Worm (Caenorhabditis elegans) whole organism, mixed stage, embryonic: ENCODE measurements around the gene C10A4.6.

Experiments used
- M03D4.4 ChIP-seq: sonication (generic microtip); optimal IDR thresholded peaks from 2 replicates; lab custom pipeline; 2017; ENCODE audit warnings: mild to moderate bottlenecking, missing genetic modification characterization, missing compliant biosample characterization
- ceh-83 ChIP-seq: fragments of 200-800 bp; sonication (Bioruptor generic); optimal IDR thresholded peaks from 2 replicates; lab custom pipeline; 2018; ENCODE audit warnings: mild to moderate bottlenecking, missing genetic modification characterization, missing compliant biosample characterization
- drap-1 ChIP-seq: fragments of 200-800 bp; sonication (Bioruptor generic); optimal IDR thresholded peaks from 3 replicates; lab custom pipeline; 2018; ENCODE audit warnings: mild to moderate bottlenecking, missing genetic modification characterization, missing compliant biosample characterization
- elt-3 ChIP-seq: fragments of 150-350 bp; optimal IDR thresholded peaks from 2 replicates; lab custom pipeline; 2014; ENCODE audit warnings: missing biosample characterization, missing genetic modification characterization
- flh-1 ChIP-seq: fragments of 200-800 bp; sonication (Bioruptor generic); optimal IDR thresholded peaks from 2 replicates; lab custom pipeline; 2018; ENCODE audit warnings: mild to moderate bottlenecking, missing genetic modification characterization, moderate library complexity, missing compliant biosample characterization
- hlh-1 ChIP-seq: fragments of 150-350 bp; optimal IDR thresholded peaks from 2 replicates; lab custom pipeline; 2014; ENCODE audit warnings: missing biosample characterization, missing genetic modification reagents, missing genetic modification characterization
- lin-13 ChIP-seq: fragments of 150-350 bp; optimal IDR thresholded peaks from 2 replicates; lab custom pipeline; 2014; ENCODE audit warnings: missing biosample characterization, missing genetic modification characterization
- mls-2 ChIP-seq: sonication (generic microtip); optimal IDR thresholded peaks from 2 replicates; lab custom pipeline; 2016; ENCODE audit warnings: mild to moderate bottlenecking, missing genetic modification characterization, moderate library complexity, missing compliant biosample characterization
- nhr-12 ChIP-seq: fragments of 150-350 bp; optimal IDR thresholded peaks from 2 replicates; lab custom pipeline; 2014; ENCODE audit warnings: missing biosample characterization, missing genetic modification characterization
- nhr-237 ChIP-seq: fragments of 150-350 bp; optimal IDR thresholded peaks from 2 replicates; lab custom pipeline; 2014; ENCODE audit warnings: missing biosample characterization, missing genetic modification characterization
- nhr-76 ChIP-seq: sonication (generic microtip); optimal IDR thresholded peaks from 2 replicates; lab custom pipeline; 2017; ENCODE audit warnings: missing biosample characterization, missing genetic modification characterization
- snpc-4 ChIP-seq: fragments of 150-350 bp; optimal IDR thresholded peaks from 2 replicates; lab custom pipeline; 2014; ENCODE audit warnings: missing biosample characterization, missing genetic modification characterization
- tbx-8 ChIP-seq: fragments of 200-800 bp; sonication (Bioruptor generic); optimal IDR thresholded peaks from 2 replicates; lab custom pipeline; 2018; ENCODE audit warnings: mild to moderate bottlenecking, missing genetic modification characterization, moderate library complexity, missing compliant biosample characterization
- unc-39 ChIP-seq: fragments of 150-350 bp; optimal IDR thresholded peaks from 2 replicates; lab custom pipeline; 2014; ENCODE audit warnings: missing biosample characterization, missing genetic modification characterization

DNA sequence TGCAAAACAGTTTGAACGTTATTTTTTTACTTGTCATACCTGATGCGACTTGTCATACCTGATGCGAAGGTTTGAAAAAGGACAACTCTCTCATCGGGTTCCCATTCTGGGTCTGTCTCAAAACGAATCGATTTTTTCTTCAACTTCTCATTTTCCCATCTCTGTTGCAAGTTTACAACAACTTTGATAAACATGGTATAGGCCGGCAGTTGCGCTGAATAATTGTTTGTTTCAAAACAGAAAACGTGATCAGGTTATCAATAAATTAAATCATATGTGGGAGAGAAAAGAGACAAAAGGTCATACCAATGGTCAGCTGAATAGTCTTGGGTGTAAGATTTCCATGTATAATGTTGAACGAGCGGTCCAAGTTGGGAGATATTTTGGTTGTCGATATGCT, 46.5 kb downstream of the C10A4.6 start:
- TF ChIP-seq flh-1 (GFP tag; lab: Kevin White, UChicago) (no peak), lin-13 (tag; lab: Kevin White, UChicago) (no peak), nhr-237 (tag; lab: Kevin White, UChicago) (no peak), nhr-76 (tag; lab: Kevin White, UChicago) (no peak), drap-1 (GFP tag; lab: Kevin White, UChicago) (no peak), unc-39 (no peak), elt-3 (tag; lab: Kevin White, UChicago) (no peak), ceh-83 (GFP tag; lab: Kevin White, UChicago) (no peak), nhr-12 (tag; lab: Kevin White, UChicago) (no peak), hlh-1 (tag; lab: Kevin White, UChicago) (no peak), tbx-8 (GFP tag; lab: Kevin White, UChicago) (no peak), M03D4.4 (tag; lab: Kevin White, UChicago) (no peak), mls-2 (tag; lab: Kevin White, UChicago) (no peak), snpc-4 (tag; lab: Kevin White, UChicago) (no peak)
